Fruit fly (Drosophila melanogaster): ENCODE measurements around the gene TP53INP.
A peak's percentile ranks its signal among the peaks of the same experiment; 100 is the strongest.

TP53INP gene

dm6 chr3L:4378895-4379294 is 27.8 kb upstream of the TP53INP start (continued):
- TF ChIP-seq nmo (GFP tag; optimal IDR thresholded peaks at IDR 0.05) (peak; percentile 52), Nf-YC (tag; optimal IDR thresholded peaks at IDR 0.05) (peak; percentile 32), CG12769 (tag; optimal IDR thresholded peaks at IDR 0.05) (peak; percentile 31), CG7556 (GFP tag; optimal IDR thresholded peaks at IDR 0.05) (peak; percentile 53), Meics (GFP tag; optimal IDR thresholded peaks at IDR 0.05) (peak; percentile 72), CG4820 (GFP tag; optimal IDR thresholded peaks at IDR 0.05) (peak; percentile 19), wdn (GFP tag; IDR thresholded peaks at IDR 0.05) (no peak), abd-A (tag; optimal IDR thresholded peaks at IDR 0.05) (peak; percentile 41), Ptx1 (GFP tag; IDR thresholded peaks at IDR 0.05) (peak; percentile 68), CG8924 (tag; optimal IDR thresholded peaks at IDR 0.05) (peak; percentile 56), Trl (optimal IDR thresholded peaks at IDR 0.05) (peak in 1 of 2 experiments; percentile 8), Trl (GFP tag; optimal IDR thresholded peaks at IDR 0.05) (no peak), slbo (GFP tag; IDR thresholded peaks at IDR 0.05) (peak; percentile 59), CG34224 (GFP tag; IDR thresholded peaks at IDR 0.05; ENCODE audit: partially characterized antibody) (no peak), CG7786 (GFP tag; optimal IDR thresholded peaks at IDR 0.05) (peak; percentile 16), scrt (GFP tag; optimal IDR thresholded peaks at IDR 0.05) (peak; percentile 39), CG10431 (GFP tag; optimal IDR thresholded peaks at IDR 0.05) (no peak), MESR4 (GFP tag; optimal IDR thresholded peaks at IDR 0.05) (no peak), Dll (GFP tag; IDR thresholded peaks at IDR 0.05; ENCODE audit: partially characterized antibody) (no peak), chn (GFP tag; optimal IDR thresholded peaks at IDR 0.05) (no peak), run (tag; optimal IDR thresholded peaks at IDR 0.05) (no peak), CG32772 (GFP tag; IDR thresholded peaks at IDR 0.05) (peak; percentile 28; the same call in 1 of the 2 replicates), CG12104 (GFP tag; optimal IDR thresholded peaks at IDR 0.05) (peak; percentile 29), CG13775 (GFP tag; optimal IDR thresholded peaks at IDR 0.05) (peak; percentile 48), CG33213 (GFP tag; optimal IDR thresholded peaks at IDR 0.05) (peak; percentile 12), gcm (GFP tag; optimal IDR thresholded peaks at IDR 0.05) (no peak), Taf1 (GFP tag; IDR thresholded peaks at IDR 0.05) (peak; percentile 38; the same call in 1 of the 2 replicates), Nf-YB (GFP tag; optimal IDR thresholded peaks at IDR 0.05) (peak; percentile 17), Abd-B (GFP tag; optimal IDR thresholded peaks at IDR 0.05) (peak; percentile 17), cwo (GFP tag; optimal IDR thresholded peaks at IDR 0.05) (peak; percentile 50), CG4854 (GFP tag; optimal IDR thresholded peaks at IDR 0.05) (no peak), stwl (tag; optimal IDR thresholded peaks at IDR 0.05) (no peak), HLH3B (GFP tag; IDR thresholded peaks at IDR 0.05) (peak; percentile 45; the same call in 1 of the 2 replicates), Dad (GFP tag; optimal IDR thresholded peaks at IDR 0.05) (no peak), CG17385 (GFP tag; optimal IDR thresholded peaks at IDR 0.05) (peak; percentile 62), psq (GFP tag; optimal IDR thresholded peaks at IDR 0.05) (peak; percentile 60), CG13624 (GFP tag; optimal IDR thresholded peaks at IDR 0.05) (peak; percentile 49), HLH54F (GFP tag; optimal IDR thresholded peaks at IDR 0.05) (peak; percentile 48), CG6854 (GFP tag; optimal IDR thresholded peaks at IDR 0.05) (peak; percentile 42), CG16813 (GFP tag; IDR thresholded peaks at IDR 0.05; ENCODE audit: partially characterized antibody) (no peak), ttk (GFP tag; IDR thresholded peaks at IDR 0.05) (peak; percentile 52; the same call in 1 of the 2 replicates), CG12236 (GFP tag; optimal IDR thresholded peaks at IDR 0.05) (no peak), CG14050 (GFP tag; IDR thresholded peaks at IDR 0.05) (no peak), CG10462 (GFP tag; optimal IDR thresholded peaks at IDR 0.05) (peak; percentile 2), Mes4 (GFP tag; optimal IDR thresholded peaks at IDR 0.05) (no peak), CG9215 (GFP tag; IDR thresholded peaks at IDR 0.05) (peak; percentile 62), Camta (GFP tag; optimal IDR thresholded peaks at IDR 0.05) (no peak), kah (GFP tag; optimal IDR thresholded peaks at IDR 0.05) (no peak), Fer3 (tag; optimal IDR thresholded peaks at IDR 0.05) (peak; percentile 59), gsb-n (tag; optimal IDR thresholded peaks at IDR 0.05) (no peak), CG9932 (GFP tag; IDR thresholded peaks at IDR 0.05) (peak; percentile 38)
